Fruit fly (Drosophila melanogaster): ENCODE data around the gene CG12985.

The CG12985 gene

DNA sequence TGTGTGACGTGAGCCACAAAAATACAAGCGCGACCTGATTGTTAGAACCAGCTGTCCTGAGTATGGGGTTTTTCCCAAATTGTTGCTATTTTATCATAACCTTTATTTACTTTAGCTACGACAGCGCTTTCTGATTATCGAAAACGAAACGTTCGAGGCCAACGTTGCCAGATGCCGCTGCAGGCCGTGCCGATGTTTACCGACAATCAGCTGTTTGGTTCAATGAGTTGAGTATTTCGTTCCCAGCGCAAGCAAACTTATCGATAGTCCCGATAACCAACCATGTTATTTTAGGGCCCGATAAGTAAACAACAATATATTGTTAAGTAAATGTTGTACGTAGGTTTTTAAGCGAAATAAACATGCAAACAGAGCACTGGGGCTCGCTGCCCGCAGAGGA is 33.3 kb upstream of the CG12985 start, which contains the start of the genes CG15814 and Spt7 (continued):
- TF ChIP-seq Dad (GFP tag; optimal IDR thresholded peaks at IDR 0.05) (peak; percentile 11), pros (GFP tag; optimal IDR thresholded peaks at IDR 0.05) (no peak), CG5180 (GFP tag; optimal IDR thresholded peaks at IDR 0.05) (no peak), luna (GFP tag; optimal IDR thresholded peaks at IDR 0.05) (no peak), unpg (GFP tag; optimal IDR thresholded peaks at IDR 0.05) (peak; percentile 13), nerfin-2 (GFP tag; IDR thresholded peaks at IDR 0.05; ENCODE audit: partially characterized antibody) (peak; percentile 81), CG6272 (GFP tag; IDR thresholded peaks at IDR 0.05) (no peak), Six4 (GFP tag; optimal IDR thresholded peaks at IDR 0.05) (no peak), tna (GFP tag; IDR thresholded peaks at IDR 0.05; ENCODE audit: partially characterized antibody) (peak; percentile 74), HmgD (GFP tag; optimal IDR thresholded peaks at IDR 0.05) (peak; percentile 66), mld (GFP tag; IDR thresholded peaks at IDR 0.05; ENCODE audit: partially characterized antibody) (peak; percentile 82), Elba2 (GFP tag; optimal IDR thresholded peaks at IDR 0.05) (no peak), gce (GFP tag; IDR thresholded peaks at IDR 0.05) (no peak), NFAT (GFP tag; IDR thresholded peaks at IDR 0.05) (no peak; the same call in 1 of the 2 replicates), Scr (GFP tag; IDR thresholded peaks at IDR 0.05; ENCODE audit: partially characterized antibody) (peak; percentile 83), cwo (GFP tag; optimal IDR thresholded peaks at IDR 0.05) (no peak), HLH4C (GFP tag; IDR thresholded peaks at IDR 0.05; ENCODE audit: partially characterized antibody) (peak; percentile 85), kay (GFP tag; optimal IDR thresholded peaks at IDR 0.05) (no peak), mam (GFP tag; optimal IDR thresholded peaks at IDR 0.05) (peak; percentile 41), CG18619 (GFP tag; optimal IDR thresholded peaks at IDR 0.05) (no peak), CG6791 (GFP tag; IDR thresholded peaks at IDR 0.05; ENCODE audit: partially characterized antibody) (peak; percentile 89), nmo (GFP tag; optimal IDR thresholded peaks at IDR 0.05) (peak; percentile 52), CG2199 (GFP tag; IDR thresholded peaks at IDR 0.05) (no peak), Meics (GFP tag; optimal IDR thresholded peaks at IDR 0.05) (peak; percentile 47), shn (GFP tag; optimal IDR thresholded peaks at IDR 0.05) (no peak), sima (GFP tag; optimal IDR thresholded peaks at IDR 0.05) (no peak), stwl (tag; optimal IDR thresholded peaks at IDR 0.05) (peak; percentile 60), CG10267 (tag; optimal IDR thresholded peaks at IDR 0.05) (peak; percentile 60), dm (GFP tag; optimal IDR thresholded peaks at IDR 0.05) (peak; percentile 52), bab2 (GFP tag; optimal IDR thresholded peaks at IDR 0.05) (peak; percentile 44), pum (GFP tag; optimal IDR thresholded peaks at IDR 0.05) (no peak), sr (GFP tag; IDR thresholded peaks at IDR 0.05) (0 out of 3 replicates have a peak, but pooled peaks have one; percentile 9), CTCF (GFP tag; optimal IDR thresholded peaks at IDR 0.05) (peak; percentile 53), C15 (GFP tag; IDR thresholded peaks at IDR 0.05) (no peak), fu2 (GFP tag; optimal IDR thresholded peaks at IDR 0.05) (peak; percentile 5), CG8388 (GFP tag; optimal IDR thresholded peaks at IDR 0.05) (no peak), Atf6 (GFP tag; IDR thresholded peaks at IDR 0.05) (peak; percentile 29; the same call in 1 of the 2 replicates), tap (tag; optimal IDR thresholded peaks at IDR 0.05) (no peak), run (tag; optimal IDR thresholded peaks at IDR 0.05) (no peak), so (GFP tag; IDR thresholded peaks at IDR 0.05) (no peak), CG9437 (GFP tag; optimal IDR thresholded peaks at IDR 0.05) (no peak), CG14441 (GFP tag; IDR thresholded peaks at IDR 0.05) (peak; percentile 6; the same call in 1 of the 2 replicates), psq (GFP tag; optimal IDR thresholded peaks at IDR 0.05) (no peak), CG16815 (GFP tag; optimal IDR thresholded peaks at IDR 0.05) (no peak), Ets65A (GFP tag) (no peak), Taf1 (GFP tag; IDR thresholded peaks at IDR 0.05) (no peak), CG10959 (GFP tag; IDR thresholded peaks at IDR 0.05) (no peak), CG1529 (GFP tag; optimal IDR thresholded peaks at IDR 0.05) (no peak), CrebB (tag; optimal IDR thresholded peaks at IDR 0.05) (peak; percentile 35), CG12769 (tag; optimal IDR thresholded peaks at IDR 0.05) (no peak), CG10147 (GFP tag; optimal IDR thresholded peaks at IDR 0.05) (peak; percentile 60), bowl (GFP tag; IDR thresholded peaks at IDR 0.05) (0 out of 2 replicates have a peak, but pooled peaks have one; percentile 8)

All from whole organism, embryonic.